Worm (Caenorhabditis elegans) whole organism, L3 larva: Measurements from ENCODE around the gene nhr-142.
A peak's percentile ranks its signal among the peaks of the same experiment; 100 is the strongest.

Experiments
- ama-1 ChIP-seq: fragments of 150-350 bp; optimal IDR thresholded peaks from 2 replicates; lab custom pipeline; 2018
- ceh-28 ChIP-seq: fragments of 150-350 bp; optimal IDR thresholded peaks from 2 replicates; lab custom pipeline; 2014; ENCODE audit warnings: missing biosample characterization, missing genetic modification reagents, missing genetic modification characterization
- ceh-82 ChIP-seq: fragments of 150-350 bp; optimal IDR thresholded peaks from 2 replicates; lab custom pipeline; 2014; ENCODE audit warnings: missing biosample characterization, missing genetic modification characterization
- daf-12 ChIP-seq: fragments of 150-350 bp; optimal IDR thresholded peaks from 2 replicates; lab custom pipeline; 2014; ENCODE audit warnings: missing biosample characterization, missing genetic modification reagents, missing genetic modification characterization
- fkh-10 ChIP-seq: sonication (generic microtip); optimal IDR thresholded peaks from 2 replicates; lab custom pipeline; 2017; ENCODE audit warnings: missing biosample characterization, missing genetic modification reagents, missing genetic modification characterization
- jun-1 ChIP-seq: fragments of 150-350 bp; optimal IDR thresholded peaks from 2 replicates; lab custom pipeline; 2014; ENCODE audit warnings: missing biosample characterization, missing genetic modification reagents, missing genetic modification characterization
- nhr-23 ChIP-seq: fragments of 150-350 bp; optimal IDR thresholded peaks from 2 replicates; lab custom pipeline; 2014; ENCODE audit warnings: missing biosample characterization, missing genetic modification reagents, missing genetic modification characterization
- nhr-28 ChIP-seq: fragments of 150-350 bp; optimal IDR thresholded peaks from 2 replicates; lab custom pipeline; 2014; ENCODE audit warnings: missing biosample characterization, missing genetic modification characterization
- nhr-43 ChIP-seq: sonication (generic microtip); optimal IDR thresholded peaks from 2 replicates; lab custom pipeline; 2016; ENCODE audit warnings: mild to moderate bottlenecking, missing genetic modification characterization, missing compliant biosample characterization; ENCODE audit not compliant: poor library complexity, severe bottlenecking
- nhr-67 ChIP-seq: fragments of 150-350 bp; optimal IDR thresholded peaks from 2 replicates; lab custom pipeline; 2014; ENCODE audit warnings: missing biosample characterization, missing genetic modification characterization
- pqm-1 ChIP-seq: fragments of 150-350 bp; optimal IDR thresholded peaks from 2 replicates; lab custom pipeline; 2017; ENCODE audit warnings: missing biosample characterization, missing genetic modification characterization, inconsistent platforms
- skn-1 ChIP-seq: fragments of 150-350 bp; optimal IDR thresholded peaks from 2 replicates; lab custom pipeline; 2014; ENCODE audit warnings: missing biosample characterization, missing genetic modification characterization
- unc-39 ChIP-seq: sonication (generic microtip); optimal IDR thresholded peaks from 4 replicates; lab custom pipeline; 2017; ENCODE audit warnings: missing biosample characterization, missing genetic modification characterization
- unc-62 ChIP-seq: fragments of 150-350 bp; sonication (generic microtip); optimal IDR thresholded peaks from 4 replicates; lab custom pipeline; 2014; ENCODE audit warnings: missing biosample characterization, missing genetic modification reagents, missing genetic modification characterization

DNA sequence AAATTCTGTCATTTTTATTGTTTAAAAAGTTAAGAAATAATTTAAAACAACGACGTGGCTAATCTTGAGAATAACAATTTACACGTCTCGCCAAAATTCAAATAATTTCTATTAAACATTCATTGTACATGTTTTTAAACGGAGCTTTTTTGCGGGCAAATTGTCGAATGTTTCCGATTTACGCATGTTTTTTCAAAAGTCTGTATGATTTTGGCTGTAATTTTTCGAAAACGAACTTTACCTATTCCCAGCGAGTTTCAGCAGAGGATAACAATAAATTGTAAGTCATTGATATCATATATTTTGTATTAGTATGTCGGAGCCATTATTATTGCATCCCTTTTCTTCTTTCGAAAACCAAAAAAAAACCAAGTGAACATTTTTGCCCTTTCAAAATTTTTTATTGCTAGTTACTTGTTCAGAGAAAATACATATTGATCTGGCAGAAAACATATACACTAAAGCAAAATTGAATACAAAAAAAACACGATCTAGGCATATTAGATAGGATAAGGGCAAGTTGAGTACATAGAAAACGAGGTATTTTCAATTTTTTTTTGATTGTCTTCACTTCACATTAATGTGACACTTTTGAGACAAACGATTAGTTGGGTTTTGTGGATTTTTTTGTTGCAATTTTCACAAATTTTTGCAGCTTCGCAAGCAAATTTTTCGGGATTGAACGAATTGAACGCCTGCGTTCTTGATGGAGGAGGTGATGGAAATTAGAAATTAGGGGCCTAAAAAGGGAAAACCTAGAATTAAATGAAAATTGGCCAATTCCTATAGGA lies 48.4 kb upstream of the nhr-142 start, which contains the start of gene F26F12.2:
- TF ChIP-seq unc-39 (tag; lab: Kevin White, UChicago) (no peak), unc-62 (GFP tag; lab: Kevin White, UChicago) (no peak), jun-1 (tag; lab: Kevin White, UChicago) (peak; percentile 4), ceh-82 (tag; lab: Kevin White, UChicago) (no peak), daf-12 (tag; lab: Kevin White, UChicago) (no peak), pqm-1 (no peak), nhr-28 (tag; lab: Kevin White, UChicago) (no peak), skn-1 (no peak), fkh-10 (GFP tag; lab: Kevin White, UChicago) (no peak), ama-1 (lab: Kevin White, UChicago) (peak; percentile 85), nhr-67 (tag; lab: Kevin White, UChicago) (no peak), nhr-43 (tag; lab: Kevin White, UChicago) (peak; percentile 73), nhr-23 (tag; lab: Kevin White, UChicago) (peak; percentile 45), ceh-28 (no peak)
